Fruit fly (Drosophila melanogaster) whole organism, pupa: Measurements from ENCODE around the gene CG13723.

Source experiments
- CG10348 ChIP-seq: fragments of 200-800 bp; sonication (Bioruptor generic); IDR thresholded peaks from 2 replicates; pipeline ENCODE4 v1.3.6; 2022; ENCODE audit warnings: missing biosample characterization, missing genetic modification characterization
- CG12605 ChIP-seq: fragments of 200-800 bp; sonication (Bioruptor generic); IDR thresholded peaks from 2 replicates; pipeline ENCODE4 v1.3.6; 2022; ENCODE audit warnings: missing biosample characterization, missing genetic modification characterization
- CG13204 ChIP-seq: fragments of 200-800 bp; sonication (Bioruptor generic); optimal IDR thresholded peaks from 2 replicates; lab custom pipeline; 2018; ENCODE audit warnings: missing biosample characterization, mild to moderate bottlenecking, missing genetic modification characterization, moderate library complexity
- CG14655 ChIP-seq: fragments of 200-800 bp; sonication (Bioruptor generic); optimal IDR thresholded peaks from 3 replicates; lab custom pipeline; 2017; ENCODE audit warnings: mild to moderate bottlenecking, missing biosample characterization, missing genetic modification reagents, missing genetic modification characterization
- CG15710 ChIP-seq: fragments of 200-800 bp; sonication (Bioruptor generic); optimal IDR thresholded peaks from 2 replicates; lab custom pipeline; 2018; ENCODE audit warnings: missing biosample characterization, mild to moderate bottlenecking, missing genetic modification characterization, moderate library complexity
- CG17806 ChIP-seq: fragments of 200-800 bp; sonication (Bioruptor generic); optimal IDR thresholded peaks from 2 replicates; lab custom pipeline; 2018; ENCODE audit warnings: missing biosample characterization, mild to moderate bottlenecking, missing genetic modification characterization, moderate library complexity
- CG32121 ChIP-seq: fragments of 200-800 bp; sonication (Bioruptor generic); IDR thresholded peaks from 2 replicates; pipeline ENCODE4 v1.3.6; 2022; ENCODE audit warnings: missing biosample characterization, missing genetic modification characterization
- CG34367 ChIP-seq: fragments of 200-800 bp; sonication (Bioruptor generic); optimal IDR thresholded peaks from 2 replicates; lab custom pipeline; 2018; ENCODE audit warnings: missing biosample characterization, mild to moderate bottlenecking, missing genetic modification characterization
- CG4496 ChIP-seq: fragments of 200-800 bp; sonication (Bioruptor generic); IDR thresholded peaks from 3 replicates; pipeline ENCODE4 v1.3.6; 2022; ENCODE audit warnings: missing biosample characterization, missing genetic modification characterization
- CG8159 ChIP-seq: fragments of 200-800 bp; sonication (Bioruptor generic); optimal IDR thresholded peaks from 3 replicates; lab custom pipeline; 2018; ENCODE audit warnings: missing biosample characterization, mild to moderate bottlenecking, missing genetic modification characterization, moderate library complexity
- CG8301 ChIP-seq: fragments of 200-800 bp; sonication (Bioruptor generic); optimal IDR thresholded peaks from 2 replicates; lab custom pipeline; 2018; ENCODE audit warnings: missing biosample characterization, mild to moderate bottlenecking, missing genetic modification characterization
- CG9948 ChIP-seq: fragments of 200-800 bp; sonication (Bioruptor generic); optimal IDR thresholded peaks from 2 replicates; lab custom pipeline; 2018; ENCODE audit warnings: missing biosample characterization, mild to moderate bottlenecking, missing genetic modification characterization, moderate library complexity
- D1 ChIP-seq: fragments of 200-800 bp; sonication (Bioruptor generic); optimal IDR thresholded peaks from 2 replicates; lab custom pipeline; 2018; ENCODE audit warnings: missing biosample characterization, mild to moderate bottlenecking, missing genetic modification characterization, moderate library complexity
- EcR ChIP-seq: fragments of 200-800 bp; sonication (Bioruptor generic); optimal IDR thresholded peaks from 3 replicates; lab custom pipeline; 2019; ENCODE audit warnings: missing biosample characterization, missing genetic modification characterization, mild to moderate bottlenecking, moderate library complexity, missing genetic modification reagents
- Ets98B ChIP-seq: fragments of 200-800 bp; sonication (Bioruptor generic); IDR thresholded peaks from 2 replicates; pipeline ENCODE4 v1.3.6; 2022; ENCODE audit warnings: missing biosample characterization, missing genetic modification characterization
- Pif1A ChIP-seq: fragments of 200-800 bp; sonication (Bioruptor generic); optimal IDR thresholded peaks from 3 replicates; lab custom pipeline; 2016; ENCODE audit warnings: missing biosample characterization, missing genetic modification characterization
- Pif1B ChIP-seq: fragments of 200-800 bp; sonication (Bioruptor generic); optimal IDR thresholded peaks from 3 replicates; lab custom pipeline; 2016; ENCODE audit warnings: missing biosample characterization, missing genetic modification characterization
- Snoo ChIP-seq: fragments of 200-800 bp; sonication (Bioruptor generic); optimal IDR thresholded peaks from 3 replicates; lab custom pipeline; 2017; ENCODE audit warnings: missing biosample characterization, mild to moderate bottlenecking, missing genetic modification characterization, inconsistent platforms
- fd96Ca ChIP-seq: fragments of 200-800 bp; sonication (Bioruptor generic); IDR thresholded peaks from 3 replicates; pipeline ENCODE4 v1.3.6; 2022; ENCODE audit warnings: missing biosample characterization, missing genetic modification characterization
- gl ChIP-seq: fragments of 200-800 bp; sonication (Bioruptor generic); optimal IDR thresholded peaks from 2 replicates; lab custom pipeline; 2018; ENCODE audit warnings: missing biosample characterization, mild to moderate bottlenecking, missing genetic modification characterization
- rn ChIP-seq: fragments of 200-800 bp; sonication (Bioruptor generic); IDR thresholded peaks from 2 replicates; pipeline ENCODE4 v1.3.6; 2022; ENCODE audit warnings: missing biosample characterization, missing genetic modification characterization

CG13723 gene

DNA sequence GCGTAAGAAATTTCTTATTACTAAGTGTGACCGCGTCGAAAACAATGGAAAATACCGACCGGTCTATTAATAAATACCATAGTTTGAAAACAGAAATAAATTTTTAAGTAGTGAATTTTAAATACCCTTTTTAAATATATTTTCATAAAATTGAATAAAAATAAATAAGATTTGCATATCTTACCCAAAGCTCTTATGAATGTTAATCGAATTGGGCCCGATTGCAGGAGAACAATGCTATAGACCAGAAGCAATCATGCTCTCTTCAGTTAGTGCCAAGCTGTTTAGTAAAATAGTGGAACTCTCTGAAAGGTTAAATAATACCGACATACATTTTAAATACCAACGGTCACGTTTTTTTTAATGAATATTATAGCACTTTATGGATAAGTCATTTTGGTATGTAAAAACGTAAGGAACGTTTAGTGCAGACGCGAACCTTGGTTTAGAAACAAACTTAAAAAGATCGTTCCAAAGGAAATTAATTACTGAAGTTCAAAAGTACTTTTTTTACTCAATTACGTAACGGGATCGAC is 22.1 kb upstream of the CG13723 start, which contains the start of gene Afg3l2:
Gene Afg3l2, minus strand, starts transcription at position 51 of the 536 bp plus-strand sequence.
- peak; percentile 79 for TF ChIP-seq CG8159 (tag; lab: Kevin White, UChicago)
- TF ChIP-seq CG9948, result peak; percentile 47
- TF ChIP-seq rn (GFP tag; lab: Robert Waterston, UW), result peak; percentile 33; the same call in 1 of the 2 replicates
- peak; percentile 72 for TF ChIP-seq fd96Ca
- TF ChIP-seq D1 (tag; lab: Kevin White, UChicago), result peak; percentile 35
- no peak for TF ChIP-seq Snoo (tag; lab: Kevin White, UChicago)
- peak; percentile 78 for TF ChIP-seq Ets98B (GFP tag; lab: Robert Waterston, UW)
- TF ChIP-seq CG17806 (tag; lab: Kevin White, UChicago), result no peak
- TF ChIP-seq CG14655 (GFP tag; lab: Kevin White, UChicago), result peak; percentile 66
- no peak for TF ChIP-seq CG34367 (tag; lab: Kevin White, UChicago)
- no peak for TF ChIP-seq CG32121 (GFP tag; lab: Robert Waterston, UW)
- TF ChIP-seq CG15710, result peak; percentile 47
- TF ChIP-seq CG13204 (GFP tag; lab: Kevin White, UChicago), result no peak
- TF ChIP-seq EcR (GFP tag; lab: Kevin White, UChicago), result no peak
- peak; percentile 65 for TF ChIP-seq Pif1A
- peak; percentile 77 for TF ChIP-seq CG8301 (tag; lab: Kevin White, UChicago)
- TF ChIP-seq Pif1B, result peak; percentile 55
- TF ChIP-seq CG4496 (GFP tag; lab: Robert Waterston, UW), result peak; percentile 85
- peak; percentile 33; the same call in 1 of the 2 replicates for TF ChIP-seq CG12605 (GFP tag; lab: Robert Waterston, UW)
- no peak for TF ChIP-seq gl
- TF ChIP-seq CG10348 (GFP tag; lab: Robert Waterston, UW), result no peak
- TF ChIP-seq, all 21 proteins: peak for 13

DNA sequence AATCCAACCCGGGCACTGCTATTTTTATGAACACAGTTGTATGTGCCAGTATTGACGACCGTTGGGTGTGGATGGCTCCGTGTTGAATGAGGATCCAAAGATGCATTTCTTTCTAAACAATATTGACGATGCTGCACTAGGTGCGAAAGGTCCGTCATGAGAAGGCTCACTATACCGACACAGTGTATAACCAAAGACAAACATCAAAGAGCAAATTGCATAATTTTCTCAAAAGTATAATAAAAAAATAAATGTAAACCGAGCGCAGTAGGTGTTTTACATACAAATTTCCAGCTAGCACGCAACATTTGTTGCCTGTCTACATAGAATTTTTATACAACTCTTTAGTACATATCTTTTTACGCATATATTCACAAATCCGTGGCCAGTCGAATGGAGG is 21.1 kb upstream of the CG13723 start, which contains the start of gene CG7707:
Gene CG7707, plus strand, starts transcription at position 301 of the 400 bp plus-strand sequence.
- no peak for TF ChIP-seq CG12605 (GFP tag; lab: Robert Waterston, UW)
- no peak for TF ChIP-seq CG10348 (GFP tag; lab: Robert Waterston, UW)
- TF ChIP-seq CG17806 (tag; lab: Kevin White, UChicago), result no peak
- TF ChIP-seq CG13204 (GFP tag; lab: Kevin White, UChicago), result no peak
- no peak for TF ChIP-seq gl
- TF ChIP-seq CG8301 (tag; lab: Kevin White, UChicago), result no peak

DNA sequence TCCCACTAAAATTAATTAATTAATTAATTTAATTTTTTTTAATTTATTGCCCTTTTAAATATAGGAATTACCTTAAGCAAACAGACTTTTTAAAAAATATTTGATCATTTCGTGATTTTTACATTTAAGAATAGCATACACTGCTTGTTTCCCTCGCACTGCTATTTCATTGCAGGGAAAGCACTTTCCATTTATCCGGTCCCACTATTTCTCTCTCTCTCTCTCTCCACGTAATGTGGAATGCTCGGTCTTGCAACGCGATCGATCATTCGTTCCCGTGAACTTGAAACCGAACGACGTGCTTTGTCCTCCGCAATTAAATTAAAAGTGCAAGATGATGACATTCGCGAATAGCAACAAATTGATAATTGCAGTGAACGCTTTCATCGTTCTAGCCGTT is 18.6 kb upstream of the CG13723 start:
- TF ChIP-seq Ets98B (GFP tag; lab: Robert Waterston, UW) (no peak), CG8159 (tag; lab: Kevin White, UChicago) (no peak), CG9948 (no peak), rn (GFP tag; lab: Robert Waterston, UW) (no peak), CG4496 (GFP tag; lab: Robert Waterston, UW) (no peak)

DNA sequence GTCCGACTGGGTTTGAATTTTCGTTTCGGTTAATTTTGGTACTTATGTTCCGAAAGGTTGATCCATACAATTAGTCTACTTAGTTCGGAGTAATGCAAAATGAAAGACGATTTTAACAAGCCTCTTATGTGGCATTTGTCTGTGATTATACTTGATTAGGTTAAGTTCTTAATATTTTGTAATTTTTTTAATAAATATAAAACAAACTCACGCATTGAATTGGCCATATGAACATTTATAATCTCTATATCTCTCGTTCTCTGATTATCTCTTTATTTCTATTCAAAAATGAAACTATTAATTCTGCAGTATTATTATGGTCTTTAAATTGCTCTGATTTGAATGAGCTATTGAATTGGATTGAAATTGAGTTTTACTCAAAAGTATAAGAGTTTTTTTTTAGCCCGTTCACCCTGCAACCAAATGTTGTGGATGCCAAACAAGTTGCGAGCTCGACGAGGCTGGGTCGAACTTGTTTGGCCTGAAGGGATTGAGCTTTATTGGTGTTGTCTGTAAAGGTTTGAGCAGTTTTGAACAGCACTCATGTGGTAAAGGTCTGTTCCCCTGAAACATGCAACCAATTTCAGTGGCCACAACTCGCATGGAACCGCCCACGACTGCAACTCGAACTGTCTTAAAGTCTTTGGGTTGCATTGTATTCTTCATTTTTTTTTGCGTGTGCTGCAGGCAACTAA is 10.2 kb upstream of the CG13723 start, which contains the start of gene CG6497:
Gene CG6497, minus strand, starts transcription at position 51 of the 695 bp plus-strand sequence.
- TF ChIP-seq CG17806 (tag; lab: Kevin White, UChicago) (no peak), CG15710 (no peak), fd96Ca (no peak), CG14655 (GFP tag; lab: Kevin White, UChicago) (no peak), Pif1B (no peak), CG12605 (GFP tag; lab: Robert Waterston, UW) (no peak), Pif1A (no peak), gl (no peak), CG8159 (tag; lab: Kevin White, UChicago) (no peak), D1 (tag; lab: Kevin White, UChicago) (no peak), Snoo (tag; lab: Kevin White, UChicago) (no peak), CG13204 (GFP tag; lab: Kevin White, UChicago) (no peak), CG34367 (tag; lab: Kevin White, UChicago) (no peak), rn (GFP tag; lab: Robert Waterston, UW) (no peak)

DNA sequence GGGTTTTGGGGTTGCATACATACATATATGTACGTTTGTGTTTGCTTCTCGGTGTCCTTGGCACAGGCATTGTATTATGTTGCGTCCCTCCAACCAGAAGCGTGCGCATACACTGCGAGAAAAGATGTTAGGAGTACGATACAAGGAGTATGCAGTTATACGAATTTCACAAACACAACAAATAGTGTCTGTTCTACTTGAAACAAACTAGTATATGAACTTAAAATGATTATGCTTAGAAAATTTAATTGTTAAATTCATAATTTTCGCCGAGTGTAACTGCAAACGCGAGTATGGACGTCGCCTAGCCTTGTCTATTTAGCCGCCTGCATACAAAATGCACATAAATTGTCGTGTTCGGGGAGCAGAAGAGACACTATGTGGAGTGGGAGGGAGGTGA is 7.0 kb upstream of the CG13723 start:
- TF ChIP-seq Pif1A (peak; percentile 0), CG9948 (peak; percentile 26), CG17806 (tag; lab: Kevin White, UChicago) (no peak), Ets98B (GFP tag; lab: Robert Waterston, UW) (no peak), CG14655 (GFP tag; lab: Kevin White, UChicago) (peak; percentile 11), CG15710 (peak; percentile 43), CG8301 (tag; lab: Kevin White, UChicago) (peak; percentile 1), CG8159 (tag; lab: Kevin White, UChicago) (peak; percentile 55)
- TF ChIP-seq, all 21 proteins: peak for 6

DNA sequence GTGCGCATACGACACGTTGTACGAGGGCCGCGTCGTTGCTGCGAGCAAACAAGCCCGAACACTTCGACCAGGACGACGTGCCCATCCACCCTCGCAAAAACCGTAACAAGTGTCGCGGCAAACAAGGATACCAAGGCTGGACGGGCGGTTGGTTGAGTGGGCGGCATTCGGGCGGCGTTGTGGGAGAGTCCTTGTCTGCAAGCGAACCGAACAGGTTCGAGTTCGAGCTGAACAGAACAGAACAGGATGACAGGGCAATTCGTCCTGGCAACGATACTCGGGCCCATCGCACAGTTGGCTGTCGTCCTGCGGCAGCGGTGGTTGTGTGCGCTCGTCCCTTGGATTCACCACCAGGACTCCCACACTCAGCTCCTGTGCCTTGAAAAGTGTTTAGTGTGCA is 5.2 kb downstream of the CG13723 start:
- no peak for TF ChIP-seq CG15710
- TF ChIP-seq, all 21 proteins: peak for 0
